Worm (Caenorhabditis elegans) whole organism, late embryonic: Measurements from ENCODE around the gene ZK632.12.

Experiments used
- ama-1 ChIP-seq: fragments of 150-350 bp; optimal IDR thresholded peaks from 2 replicates; lab custom pipeline; 2014
- ceh-45 ChIP-seq: fragments of 200-800 bp; sonication (Bioruptor generic); IDR thresholded peaks from 2 replicates; pipeline ENCODE4 v1.3.6; 2022; ENCODE audit warnings: missing genetic modification reagents, missing genetic modification characterization, missing compliant biosample characterization
- eyg-1 ChIP-seq: sonication (generic microtip); optimal IDR thresholded peaks from 2 replicates; lab custom pipeline; 2016; ENCODE audit warnings: missing genotype, missing genetic modification characterization, missing compliant biosample characterization
- gmeb-2 ChIP-seq: sonication (generic microtip); optimal IDR thresholded peaks from 2 replicates; lab custom pipeline; 2016; ENCODE audit warnings: missing genetic modification characterization, inconsistent platforms, missing compliant biosample characterization
- hlh-30 ChIP-seq: sonication (generic microtip); optimal IDR thresholded peaks from 2 replicates; lab custom pipeline; 2017; ENCODE audit warnings: antibody characterized with exemption, missing genetic modification characterization, missing compliant biosample characterization; ENCODE audit not compliant: insufficient read depth
- pag-3 ChIP-seq: sonication (generic microtip); optimal IDR thresholded peaks from 2 replicates; lab custom pipeline; 2016; ENCODE audit warnings: missing compliant biosample characterization, missing genetic modification characterization, borderline replicate concordance
- pha-4 ChIP-seq: fragments of 150-350 bp; optimal IDR thresholded peaks from 2 replicates; lab custom pipeline; 2018; ENCODE audit warnings: missing biosample characterization, missing genetic modification reagents, missing genetic modification characterization
- ref-2 ChIP-seq: sonication (generic microtip); optimal IDR thresholded peaks from 2 replicates; lab custom pipeline; 2016; ENCODE audit warnings: missing genetic modification characterization, missing compliant biosample characterization
- syd-9 ChIP-seq: sonication (generic microtip); optimal IDR thresholded peaks from 2 replicates; lab custom pipeline; 2016; ENCODE audit warnings: mild to moderate bottlenecking, missing genetic modification characterization, moderate library complexity, missing compliant biosample characterization
- unc-55 ChIP-seq: sonication (generic microtip); optimal IDR thresholded peaks from 2 replicates; lab custom pipeline; 2017; ENCODE audit warnings: missing biosample characterization, missing genetic modification reagents, missing genetic modification characterization
- unc-86 ChIP-seq: sonication (generic microtip); optimal IDR thresholded peaks from 2 replicates; lab custom pipeline; 2016; ENCODE audit warnings: missing genetic modification characterization, missing compliant biosample characterization

DNA sequence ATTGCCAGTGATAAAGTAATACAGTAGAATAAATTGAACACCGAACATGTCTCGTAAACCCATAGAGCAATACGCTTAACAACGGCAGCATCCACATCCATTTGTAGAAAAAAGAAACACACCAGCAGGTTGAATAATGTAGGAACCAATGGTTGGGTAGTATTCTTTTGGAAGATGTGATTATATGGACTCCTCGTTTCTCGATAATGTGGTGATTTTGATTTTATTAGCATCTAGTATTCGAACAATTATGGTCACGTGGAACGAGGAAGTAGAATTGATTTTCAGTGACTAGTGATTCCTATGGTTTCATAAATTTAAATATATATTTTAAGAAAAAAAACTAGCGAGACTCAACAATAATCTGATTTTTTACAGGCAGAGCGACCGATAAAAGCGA lies 34.2 kb upstream of the ZK632.12 start, which contains the start of gene srxa-10:
- TF ChIP-seq hlh-30 = no peak
- no peak for TF ChIP-seq pha-4 (tag; lab: Kevin White, UChicago)
- TF ChIP-seq eyg-1 (tag; lab: Kevin White, UChicago) = no peak
- no peak for TF ChIP-seq syd-9 (tag; lab: Kevin White, UChicago)
- TF ChIP-seq ref-2 = no peak
- no peak for TF ChIP-seq unc-55 (GFP tag; lab: Kevin White, UChicago)
- TF ChIP-seq ama-1 (lab: Kevin White, UChicago) = no peak
- no peak for TF ChIP-seq ceh-45
- TF ChIP-seq unc-86 (tag; lab: Kevin White, UChicago) = no peak
- TF ChIP-seq pag-3 (tag; lab: Kevin White, UChicago) = no peak
- no peak for TF ChIP-seq gmeb-2 (tag; lab: Kevin White, UChicago)
